Worm (Caenorhabditis elegans): ENCODE data around the gene Y38A10A.2.

Y38A10A.2 gene

ce11 chrV:6053188-6053687 lies 10.0 kb downstream of the Y38A10A.2 start, which contains the start of gene seip-1 (continued):
- TF ChIP-seq unc-55 (GFP tag; optimal IDR thresholded peaks at IDR 0.05) (peak; percentile 92), unc-86 (tag; optimal IDR thresholded peaks at IDR 0.05) (no peak), ceh-14 (tag; optimal IDR thresholded peaks at IDR 0.05) (peak; percentile 79), pha-4 (tag; optimal IDR thresholded peaks at IDR 0.05) (no peak), dmd-4 (tag; optimal IDR thresholded peaks at IDR 0.05; ENCODE audit: borderline replicate concordance) (no peak), ceh-24 (tag; optimal IDR thresholded peaks at IDR 0.05) (no peak), ets-4 (tag; optimal IDR thresholded peaks at IDR 0.05) (no peak), ceh-22 (tag; optimal IDR thresholded peaks at IDR 0.05) (no peak), ceh-31 (tag; optimal IDR thresholded peaks at IDR 0.05) (peak; percentile 87), sox-4 (tag; optimal IDR thresholded peaks at IDR 0.05) (no peak), ttx-3 (tag; optimal IDR thresholded peaks at IDR 0.05) (no peak), hlh-30 (tag; optimal IDR thresholded peaks at IDR 0.05; ENCODE audit: insufficient read depth) (peak; percentile 63), nhr-232 (tag; optimal IDR thresholded peaks at IDR 0.05) (no peak), pqm-1 (tag; optimal IDR thresholded peaks at IDR 0.05) (no peak), ref-2 (tag; optimal IDR thresholded peaks at IDR 0.05) (peak; percentile 46), nhr-11 (tag; optimal IDR thresholded peaks at IDR 0.05) (no peak)

DNA sequence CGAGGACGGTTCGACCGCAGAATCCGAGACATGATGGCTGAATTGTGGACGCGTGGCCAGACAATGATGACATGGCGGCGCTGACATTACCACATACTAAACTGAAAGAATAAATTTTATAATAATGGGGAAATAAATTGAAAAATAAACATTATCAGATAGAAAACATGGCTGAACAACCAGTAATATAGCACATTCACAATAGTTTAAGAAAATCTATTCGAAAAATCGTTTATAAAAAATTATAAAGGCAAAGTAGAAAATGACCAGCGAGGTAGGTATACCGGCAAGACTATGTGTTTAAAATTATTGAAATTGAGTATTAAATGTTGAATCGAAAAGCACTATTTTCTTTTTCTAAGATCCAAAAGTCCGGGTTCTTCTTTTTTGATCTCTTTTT lies 12.1 kb downstream of the Y38A10A.2 start, which contains the start of gene jamp-1:
jamp-1 (minus strand) TSS at position 101 of the 400 bp plus-strand sequence.
- TF ChIP-seq tbx-2 (tag; optimal IDR thresholded peaks at IDR 0.05) (no peak), fax-1 (tag; optimal IDR thresholded peaks at IDR 0.05) (no peak), K09A11.1 (tag; optimal IDR thresholded peaks at IDR 0.05; ENCODE audit: insufficient read depth) (no peak), lim-6 (tag; optimal IDR thresholded peaks at IDR 0.05) (no peak), nhr-232 (tag; optimal IDR thresholded peaks at IDR 0.05) (no peak), pha-4 (tag; optimal IDR thresholded peaks at IDR 0.05) (no peak), che-1 (tag; optimal IDR thresholded peaks at IDR 0.05) (no peak), ceh-24 (tag; optimal IDR thresholded peaks at IDR 0.05) (no peak), gmeb-2 (tag; optimal IDR thresholded peaks at IDR 0.05) (no peak), ceh-14 (tag; optimal IDR thresholded peaks at IDR 0.05) (no peak), ceh-30 (tag; optimal IDR thresholded peaks at IDR 0.05) (no peak), sdc-2 (tag; optimal IDR thresholded peaks at IDR 0.05) (no peak), ceh-9 (tag; optimal IDR thresholded peaks at IDR 0.05) (no peak), hlh-15 (tag; optimal IDR thresholded peaks at IDR 0.05) (no peak), ceh-6 (GFP tag; optimal IDR thresholded peaks at IDR 0.05) (no peak)

DNA sequence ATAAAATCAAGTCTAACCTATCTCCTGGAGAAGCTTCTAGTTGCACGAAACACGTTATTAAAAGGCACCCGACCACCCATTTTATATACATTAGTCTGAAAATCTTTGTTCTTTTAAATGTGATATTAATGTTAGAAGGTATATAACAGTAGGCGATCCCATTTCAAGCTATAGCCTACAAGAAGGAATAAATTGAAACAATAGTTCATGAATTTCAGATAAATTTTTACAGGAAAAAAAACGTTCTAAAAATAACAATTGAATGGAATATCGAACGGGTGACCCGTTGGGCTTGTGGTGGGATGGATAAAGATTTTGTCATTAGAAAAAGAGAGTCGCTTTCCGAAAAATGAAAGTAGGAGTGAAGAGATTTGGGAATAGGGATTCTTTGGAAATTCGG lies 15.4 kb downstream of the Y38A10A.2 start, which contains the start of gene pgap-3:
pgap-3 (minus strand) TSS at position 101 of the 400 bp plus-strand sequence.
- TF ChIP-seq npax-4 (tag; optimal IDR thresholded peaks at IDR 0.05) (no peak), pha-2 (tag; optimal IDR thresholded peaks at IDR 0.05) (no peak), pros-1 (tag; optimal IDR thresholded peaks at IDR 0.05) (no peak), ceh-24 (tag; optimal IDR thresholded peaks at IDR 0.05) (no peak), elt-2 (tag; optimal IDR thresholded peaks at IDR 0.05) (no peak), hlh-30 (tag; optimal IDR thresholded peaks at IDR 0.05; ENCODE audit: insufficient read depth) (no peak), pqm-1 (tag; optimal IDR thresholded peaks at IDR 0.05) (no peak), dve-1 (tag; optimal IDR thresholded peaks at IDR 0.05) (no peak), mec-3 (tag; optimal IDR thresholded peaks at IDR 0.05; ENCODE audit: borderline replicate concordance) (no peak)

DNA sequence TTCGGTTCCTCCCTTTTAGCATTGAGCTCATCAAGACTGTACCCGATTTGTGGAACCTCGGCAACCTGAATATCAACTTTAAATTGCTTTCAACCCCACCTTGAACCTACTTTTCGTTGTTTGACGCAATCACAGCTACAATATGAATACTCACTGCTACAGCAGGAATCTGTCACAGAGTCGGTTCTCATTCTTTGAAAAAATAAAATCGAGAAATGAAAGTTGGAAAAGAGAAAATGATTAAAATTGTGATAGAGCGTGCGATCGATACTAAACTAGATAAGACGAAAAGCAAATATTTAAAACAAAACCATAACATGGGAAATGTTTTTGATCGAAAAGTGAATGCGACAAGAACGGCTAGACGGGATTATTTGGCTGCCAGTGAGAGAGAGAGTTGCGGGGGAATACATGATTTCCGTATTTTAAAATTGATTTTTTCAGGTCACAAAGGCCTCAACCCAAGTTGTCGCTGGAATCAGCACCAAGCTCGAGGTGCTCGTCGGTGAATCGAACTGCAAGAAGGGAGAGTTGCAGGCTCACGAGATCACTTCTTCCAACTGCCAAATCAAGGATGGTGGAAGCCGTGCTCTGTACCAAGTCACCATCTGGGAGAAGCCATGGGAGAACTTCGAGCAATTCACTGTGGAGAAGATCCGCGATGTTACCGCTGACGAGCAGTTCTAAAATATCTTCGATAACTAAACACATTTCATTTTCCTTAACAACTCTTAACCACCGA lies 18.2 kb downstream of the Y38A10A.2 start, which contains the start of gene R01B10.3:
R01B10.3 (minus strand) TSS at position 277 of the 742 bp plus-strand sequence.
- no peak for TF ChIP-seq sdc-2 (tag; optimal IDR thresholded peaks at IDR 0.05)
- no peak for TF ChIP-seq unc-86 (tag; optimal IDR thresholded peaks at IDR 0.05)
- TF ChIP-seq ceh-2 (tag; optimal IDR thresholded peaks at IDR 0.05): no peak
- no peak for TF ChIP-seq C38D4.7 (GFP tag; optimal IDR thresholded peaks at IDR 0.05)
- TF ChIP-seq fkh-6 (tag; optimal IDR thresholded peaks at IDR 0.05): no peak
- TF ChIP-seq ceh-14 (tag; optimal IDR thresholded peaks at IDR 0.05): no peak
- TF ChIP-seq ceh-48 (tag; optimal IDR thresholded peaks at IDR 0.05): no peak
- TF ChIP-seq pag-3 (tag; optimal IDR thresholded peaks at IDR 0.05; ENCODE audit: borderline replicate concordance): no peak
- no peak for TF ChIP-seq lim-6 (tag; optimal IDR thresholded peaks at IDR 0.05)
- no peak for TF ChIP-seq dmd-4 (tag; optimal IDR thresholded peaks at IDR 0.05; ENCODE audit: borderline replicate concordance)

Data from whole organism, late embryonic.